Worm (Caenorhabditis elegans): ENCODE measurements around the gene sli-1.

- TF ChIP-seq hnd-1 (tag; optimal IDR thresholded peaks at IDR 0.05) (no peak), ceh-36 (tag; optimal IDR thresholded peaks at IDR 0.05) (no peak), B0310.2 (tag; optimal IDR thresholded peaks at IDR 0.05) (no peak), hmbx-1 (tag; optimal IDR thresholded peaks at IDR 0.05) (no peak), sea-1 (GFP tag; conservative IDR thresholded peaks at IDR 0.05) (no peak), ama-1 (optimal IDR thresholded peaks at IDR 0.05) (no peak), aly-1 (tag; optimal IDR thresholded peaks at IDR 0.05) (no peak), ceh-13 (GFP tag; optimal IDR thresholded peaks at IDR 0.05) (no peak), pes-1 (GFP tag; IDR thresholded peaks at IDR 0.05) (no peak), tbx-11 (GFP tag; IDR thresholded peaks at IDR 0.05) (no peak), tbx-37 (GFP tag; conservative IDR thresholded peaks at IDR 0.05) (no peak), F13C5.2 (tag; optimal IDR thresholded peaks at IDR 0.05) (no peak)
Measured at ce11 chrX:691613-692012, 34.2 kb downstream of the sli-1 start, which contains the start of gene ncam-1.
